Fruit fly (Drosophila melanogaster) whole organism, prepupa: Measurements from ENCODE around the gene CG14086.

Source experiments
- CG10631 ChIP-seq: fragments of 200-800 bp; sonication (Bioruptor generic); optimal IDR thresholded peaks from 2 replicates; lab custom pipeline; 2016; ENCODE audit warnings: missing biosample characterization, missing genetic modification characterization
- CG10669 ChIP-seq: fragments of 200-800 bp; sonication (Bioruptor generic); optimal IDR thresholded peaks from 3 replicates; lab custom pipeline; 2018; ENCODE audit warnings: missing biosample characterization, mild to moderate bottlenecking, missing genetic modification characterization, moderate library complexity
- CG11762 ChIP-seq: fragments of 200-800 bp; sonication (Bioruptor generic); optimal IDR thresholded peaks from 3 replicates; lab custom pipeline; 2016; ENCODE audit warnings: missing biosample characterization, missing genetic modification characterization; ENCODE audit not compliant: insufficient read depth
- CG11902 ChIP-seq: fragments of 200-800 bp; sonication (Bioruptor generic); optimal IDR thresholded peaks from 3 replicates; lab custom pipeline; 2016; ENCODE audit warnings: missing biosample characterization, missing genetic modification characterization
- CG15336 ChIP-seq: fragments of 200-800 bp; sonication (Bioruptor generic); IDR thresholded peaks from 2 replicates; pipeline ENCODE4 v1.3.6; 2022; ENCODE audit warnings: missing biosample characterization, missing genetic modification characterization
- CG1621 ChIP-seq: fragments of 200-800 bp; sonication (Bioruptor generic); optimal IDR thresholded peaks from 3 replicates; lab custom pipeline; 2018; ENCODE audit warnings: missing biosample characterization, mild to moderate bottlenecking, missing genetic modification characterization
- CG16779 ChIP-seq: fragments of 200-800 bp; sonication (Bioruptor generic); optimal IDR thresholded peaks from 3 replicates; lab custom pipeline; 2017; ENCODE audit warnings: missing biosample characterization, mild to moderate bottlenecking, missing genetic modification characterization
- CG3032 ChIP-seq: fragments of 200-800 bp; optimal IDR thresholded peaks from 2 replicates; lab custom pipeline; 2019; ENCODE audit warnings: missing biosample characterization, mild to moderate bottlenecking, missing genetic modification characterization, moderate library complexity
- CG31627 ChIP-seq: fragments of 200-800 bp; sonication (Bioruptor generic); optimal IDR thresholded peaks from 3 replicates; lab custom pipeline; 2016; ENCODE audit warnings: missing biosample characterization, missing genetic modification characterization
- CG32006 ChIP-seq: fragments of 200-800 bp; sonication (Bioruptor generic); optimal IDR thresholded peaks from 3 replicates; lab custom pipeline; 2017; ENCODE audit warnings: missing biosample characterization, mild to moderate bottlenecking, missing genetic modification characterization
- CG3919 ChIP-seq: fragments of 200-800 bp; sonication (Bioruptor generic); optimal IDR thresholded peaks from 3 replicates; lab custom pipeline; 2016; ENCODE audit warnings: missing biosample characterization, missing genetic modification characterization
- CG4318 ChIP-seq: fragments of 200-800 bp; sonication (Bioruptor generic); optimal IDR thresholded peaks from 3 replicates; lab custom pipeline; 2017; ENCODE audit warnings: missing biosample characterization, mild to moderate bottlenecking, missing genetic modification characterization
- CG6163 ChIP-seq: fragments of 200-800 bp; sonication (Bioruptor generic); IDR thresholded peaks from 3 replicates; pipeline ENCODE4 v1.3.6; 2022; ENCODE audit warnings: missing biosample characterization, missing genetic modification characterization
- CG6276 ChIP-seq: fragments of 200-800 bp; sonication (Bioruptor generic); optimal IDR thresholded peaks from 2 replicates; lab custom pipeline; 2017; ENCODE audit warnings: missing biosample characterization, mild to moderate bottlenecking, missing genetic modification characterization
- CG6792 ChIP-seq: fragments of 200-800 bp; sonication (Bioruptor generic); optimal IDR thresholded peaks from 3 replicates; lab custom pipeline; 2016; ENCODE audit warnings: missing biosample characterization, missing genetic modification characterization
- CG6808 ChIP-seq: fragments of 200-800 bp; sonication (Bioruptor generic); optimal IDR thresholded peaks from 3 replicates; lab custom pipeline; 2017; ENCODE audit warnings: missing biosample characterization, missing genetic modification characterization, mild to moderate bottlenecking, moderate library complexity, missing genetic modification reagents
- CG6854 ChIP-seq: fragments of 200-800 bp; sonication (Bioruptor generic); optimal IDR thresholded peaks from 2 replicates; lab custom pipeline; 2017; ENCODE audit warnings: missing biosample characterization, mild to moderate bottlenecking, missing genetic modification characterization
- CG7368 ChIP-seq: fragments of 200-800 bp; sonication (Bioruptor generic); optimal IDR thresholded peaks from 3 replicates; lab custom pipeline; 2016; ENCODE audit warnings: missing biosample characterization, missing genetic modification characterization
- CG8119 ChIP-seq: fragments of 200-800 bp; sonication (Bioruptor generic); IDR thresholded peaks from 3 replicates; pipeline ENCODE4 v1.3.6; 2022; ENCODE audit warnings: missing biosample characterization, missing genetic modification characterization
- CG8319 ChIP-seq: fragments of 200-800 bp; sonication (Bioruptor generic); optimal IDR thresholded peaks from 3 replicates; lab custom pipeline; 2016; ENCODE audit warnings: missing biosample characterization, missing genetic modification characterization
- Eip75B ChIP-seq: fragments of 200-800 bp; sonication (Bioruptor generic); optimal IDR thresholded peaks from 3 replicates; lab custom pipeline; 2016; ENCODE audit warnings: missing biosample characterization, missing genetic modification characterization
- Eip78C ChIP-seq: fragments of 200-800 bp; sonication (Bioruptor generic); peaks from one replicate; lab custom pipeline; 2016; ENCODE audit warnings: missing biosample characterization, missing genetic modification characterization
- Eip93F ChIP-seq: fragments of 200-800 bp; sonication (Bioruptor generic); optimal IDR thresholded peaks from 2 replicates; lab custom pipeline; 2016; ENCODE audit warnings: missing biosample characterization, mild to moderate bottlenecking, missing genetic modification characterization
- Ets21C ChIP-seq: fragments of 200-800 bp; sonication (Bioruptor generic); optimal IDR thresholded peaks from 3 replicates; lab custom pipeline; 2016; ENCODE audit warnings: missing biosample characterization, missing genetic modification characterization
- Ets96B ChIP-seq: fragments of 200-800 bp; optimal IDR thresholded peaks from 2 replicates; lab custom pipeline; 2019; ENCODE audit warnings: missing biosample characterization, mild to moderate bottlenecking, missing genetic modification characterization, moderate library complexity
- Hr38 ChIP-seq: sonication (Bioruptor generic); optimal IDR thresholded peaks from 2 replicates; lab custom pipeline; 2016; ENCODE audit warnings: missing biosample characterization, missing genetic modification characterization
- Hr39 ChIP-seq: fragments of 200-800 bp; sonication (Bioruptor generic); optimal IDR thresholded peaks from 2 replicates; lab custom pipeline; 2016; ENCODE audit warnings: missing biosample characterization, missing genetic modification characterization
- Hr4 ChIP-seq: fragments of 200-800 bp; sonication (Bioruptor generic); optimal IDR thresholded peaks from 3 replicates; lab custom pipeline; 2016; ENCODE audit warnings: missing biosample characterization, missing genetic modification characterization
- Lpt ChIP-seq: fragments of 200-800 bp; sonication (Bioruptor generic); optimal IDR thresholded peaks from 3 replicates; lab custom pipeline; 2016; ENCODE audit warnings: missing biosample characterization, missing genetic modification characterization
- Met ChIP-seq: fragments of 200-800 bp; sonication (Bioruptor generic); optimal IDR thresholded peaks from 3 replicates; lab custom pipeline; 2016; ENCODE audit warnings: missing biosample characterization, missing genetic modification characterization
- OdsH ChIP-seq: fragments of 200-800 bp; sonication (Bioruptor generic); optimal IDR thresholded peaks from 3 replicates; lab custom pipeline; 2016; ENCODE audit warnings: missing biosample characterization, missing genetic modification characterization
- Smox ChIP-seq: fragments of 200-800 bp; sonication (Bioruptor generic); optimal IDR thresholded peaks from 3 replicates; lab custom pipeline; 2016; ENCODE audit warnings: missing biosample characterization, missing genetic modification characterization
- Sox102F ChIP-seq: fragments of 200-800 bp; sonication (Bioruptor generic); optimal IDR thresholded peaks from 2 replicates; lab custom pipeline; 2016; ENCODE audit warnings: missing biosample characterization, mild to moderate bottlenecking, missing genetic modification characterization
- Sox14 ChIP-seq: fragments of 200-800 bp; sonication (Bioruptor generic); optimal IDR thresholded peaks from 3 replicates; lab custom pipeline; 2016; ENCODE audit warnings: missing biosample characterization, missing genetic modification characterization
- Sox15 ChIP-seq: fragments of 200-800 bp; sonication (Bioruptor generic); optimal IDR thresholded peaks from 3 replicates; lab custom pipeline; 2016; ENCODE audit warnings: missing biosample characterization, missing genetic modification characterization
- acj6 ChIP-seq: fragments of 200-800 bp; sonication (Bioruptor generic); optimal IDR thresholded peaks from 3 replicates; lab custom pipeline; 2016; ENCODE audit warnings: missing biosample characterization, missing genetic modification characterization
- cyc ChIP-seq: fragments of 200-800 bp; sonication (Bioruptor generic); optimal IDR thresholded peaks from 3 replicates; lab custom pipeline; 2016; ENCODE audit warnings: missing biosample characterization, missing genetic modification characterization
- dac ChIP-seq: fragments of 200-800 bp; sonication (Bioruptor generic); optimal IDR thresholded peaks from 2 replicates; lab custom pipeline; 2017; ENCODE audit warnings: missing biosample characterization, mild to moderate bottlenecking, missing genetic modification characterization
- dsx ChIP-seq: fragments of 200-800 bp; optimal IDR thresholded peaks from 3 replicates; lab custom pipeline; 2019; ENCODE audit warnings: missing biosample characterization, mild to moderate bottlenecking, missing genetic modification characterization, moderate library complexity; ENCODE audit not compliant: poor library complexity, severe bottlenecking
- eg ChIP-seq: fragments of 200-800 bp; sonication (Bioruptor generic); IDR thresholded peaks from 3 replicates; pipeline ENCODE4 v1.3.6; 2022; ENCODE audit warnings: missing biosample characterization, missing genetic modification characterization
- fd59A ChIP-seq: fragments of 200-800 bp; sonication (Bioruptor generic); optimal IDR thresholded peaks from 2 replicates; lab custom pipeline; 2017; ENCODE audit warnings: missing biosample characterization, mild to moderate bottlenecking, missing genetic modification characterization, missing genetic modification reagents
- fd85E ChIP-seq: fragments of 200-800 bp; sonication (Bioruptor generic); optimal IDR thresholded peaks from 3 replicates; lab custom pipeline; 2016; ENCODE audit warnings: missing biosample characterization, missing genetic modification characterization
- fkh ChIP-seq: fragments of 200-800 bp; sonication (Bioruptor generic); optimal IDR thresholded peaks from 3 replicates; lab custom pipeline; 2017; ENCODE audit warnings: missing biosample characterization, mild to moderate bottlenecking, missing genetic modification characterization, moderate library complexity
- lz ChIP-seq: fragments of 200-800 bp; sonication (Bioruptor generic); optimal IDR thresholded peaks from 3 replicates; lab custom pipeline; 2016; ENCODE audit warnings: missing biosample characterization, missing genetic modification characterization
- net ChIP-seq: fragments of 200-800 bp; sonication (Bioruptor generic); optimal IDR thresholded peaks from 3 replicates; lab custom pipeline; 2016; ENCODE audit warnings: missing biosample characterization, missing genetic modification characterization
- salr ChIP-seq, 2 experiments: fragments of 200-800 bp; sonication (Bioruptor generic); optimal IDR thresholded peaks; 3 replicates each; lab custom pipeline; 2016 to 2018; ENCODE audit warnings: missing biosample characterization in 2 of 2, missing genetic modification characterization in 2 of 2, mild to moderate bottlenecking in 1 of 2
- spab ChIP-seq: fragments of 200-800 bp; sonication (Bioruptor generic); optimal IDR thresholded peaks from 2 replicates; lab custom pipeline; 2017; ENCODE audit warnings: missing biosample characterization, mild to moderate bottlenecking, missing genetic modification characterization, missing genetic modification reagents
- ss ChIP-seq, 2 experiments: fragments of 200-800 bp; sonication (Bioruptor generic); optimal IDR thresholded peaks; 2 replicates in 1 of 2; 3 replicates in 1 of 2; lab custom pipeline; 2017 to 2018; ENCODE audit warnings: mild to moderate bottlenecking in 2 of 2, missing biosample characterization in 2 of 2, missing genetic modification characterization in 2 of 2, moderate library complexity in 1 of 2
- svp ChIP-seq: fragments of 200-800 bp; sonication (Bioruptor generic); peaks from one replicate; lab custom pipeline; 2016; ENCODE audit warnings: missing biosample characterization, missing genetic modification characterization
- topi ChIP-seq: fragments of 200-800 bp; sonication (Bioruptor generic); optimal IDR thresholded peaks from 3 replicates; lab custom pipeline; 2016; ENCODE audit warnings: missing biosample characterization, missing genetic modification characterization

Gene CG14086

dm6 chr3L:19233798-19234781 is 41.5 kb upstream of the CG14086 start:
- TF ChIP-seq CG6163 (GFP tag; lab: Robert Waterston, UW) (peak; percentile 83), CG8319 (GFP tag; lab: Kevin White, UChicago) (no peak), CG15336 (GFP tag; lab: Robert Waterston, UW) (peak; percentile 71), CG11762 (GFP tag; lab: Kevin White, UChicago) (no peak), CG3919 (GFP tag; lab: Kevin White, UChicago) (peak; percentile 9), Eip78C (GFP tag; lab: Kevin White, UChicago) (peak; percentile 83), CG4318 (peak; percentile 38), CG16779 (tag; lab: Kevin White, UChicago) (peak; percentile 50), CG10631 (GFP tag; lab: Kevin White, UChicago) (peak; percentile 27), fd85E (GFP tag; lab: Kevin White, UChicago) (no peak), Eip93F (GFP tag; lab: Kevin White, UChicago) (no peak), Lpt (peak; percentile 60), svp (peak; percentile 52), dsx (GFP tag; lab: Kevin White, UChicago) (no peak), ss (GFP tag; optimal IDR thresholded peaks at IDR 0.05; lab: Kevin White, UChicago) (peak; percentile 32 to 52), Sox14 (no peak), CG7368 (no peak), Met (GFP tag; lab: Kevin White, UChicago) (no peak), topi (GFP tag; lab: Kevin White, UChicago) (no peak), Hr4 (GFP tag; lab: Kevin White, UChicago) (peak; percentile 59), Eip75B (no peak), Smox (GFP tag; lab: Kevin White, UChicago) (no peak), CG3032 (tag; lab: Kevin White, UChicago) (no peak), Sox15 (GFP tag; lab: Kevin White, UChicago) (no peak), net (GFP tag; lab: Kevin White, UChicago) (peak; percentile 47), CG10669 (GFP tag; lab: Kevin White, UChicago) (peak; percentile 16), fd59A (GFP tag; lab: Kevin White, UChicago) (no peak), salr (GFP tag; optimal IDR thresholded peaks at IDR 0.05; lab: Kevin White, UChicago) (peak in 1 of 2 experiments; percentile 77), CG6276 (GFP tag; lab: Kevin White, UChicago) (peak; percentile 85), CG6808 (GFP tag; lab: Kevin White, UChicago) (peak; percentile 53), OdsH (GFP tag; lab: Kevin White, UChicago) (no peak), cyc (GFP tag; lab: Kevin White, UChicago) (no peak), acj6 (no peak), lz (GFP tag; lab: Kevin White, UChicago) (no peak), Ets96B (tag; lab: Kevin White, UChicago) (peak; percentile 16), CG6854 (no peak), CG11902 (GFP tag; lab: Kevin White, UChicago) (no peak), eg (GFP tag; lab: Robert Waterston, UW) (peak; percentile 93), Ets21C (GFP tag; lab: Kevin White, UChicago) (no peak), CG31627 (GFP tag; lab: Kevin White, UChicago) (no peak), dac (GFP tag; lab: Kevin White, UChicago) (peak; percentile 54), CG32006 (GFP tag; lab: Kevin White, UChicago) (peak; percentile 82), Hr38 (no peak), Sox102F (no peak), spab (GFP tag; lab: Kevin White, UChicago) (no peak), fkh (GFP tag; lab: Kevin White, UChicago) (no peak), CG8119 (GFP tag; lab: Robert Waterston, UW) (peak; percentile 67), CG1621 (tag; lab: Kevin White, UChicago) (peak; percentile 34), Hr39 (GFP tag; lab: Kevin White, UChicago) (no peak), CG6792 (GFP tag; lab: Kevin White, UChicago) (no peak)
